Fruit fly (Drosophila melanogaster) S2 (cell line): ENCODE results near the gene Bulli.

Experiments used
- CG8478 ChIP-seq: fragments of >200 bp; optimal IDR thresholded peaks from 2 replicates; lab custom pipeline; 2018
- CTCF ChIP-seq, 2 experiments: fragments of >200 bp; optimal IDR thresholded peaks; 2 replicates each; lab custom pipeline; 2018

DNA sequence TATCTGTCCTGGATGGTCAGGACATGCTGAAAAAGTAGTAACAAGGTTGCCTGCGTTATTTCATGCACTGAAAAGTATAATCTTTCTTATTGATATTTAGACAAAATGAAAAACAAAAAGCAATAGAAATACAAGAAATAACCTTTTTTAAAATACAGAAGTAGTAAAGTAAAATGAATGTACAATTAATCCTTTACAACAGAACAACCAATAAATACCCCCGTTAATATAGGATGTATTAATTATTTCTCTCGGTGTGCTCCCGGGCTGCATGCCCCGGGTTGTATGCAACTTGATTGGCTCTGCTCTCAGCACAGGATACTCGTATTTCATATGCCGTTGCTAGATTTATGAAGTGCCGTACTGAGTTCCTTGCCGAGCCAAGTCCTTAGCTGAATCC is 10.1 kb downstream of the Bulli start:
- TF ChIP-seq CTCF (optimal IDR thresholded peaks at IDR 0.05; lab: Kevin White, UChicago) (no peak), CG8478 (lab: Kevin White, UChicago) (no peak)
